Fruit fly (Drosophila melanogaster) whole organism, pupa: Measurements from ENCODE around the gene CG7166.

Experiments used
- CG10348 ChIP-seq: fragments of 200-800 bp; sonication (Bioruptor generic); IDR thresholded peaks from 2 replicates; pipeline ENCODE4 v1.3.6; 2022; ENCODE audit warnings: missing biosample characterization, missing genetic modification characterization
- CG12605 ChIP-seq: fragments of 200-800 bp; sonication (Bioruptor generic); IDR thresholded peaks from 2 replicates; pipeline ENCODE4 v1.3.6; 2022; ENCODE audit warnings: missing biosample characterization, missing genetic modification characterization
- CG14655 ChIP-seq: fragments of 200-800 bp; sonication (Bioruptor generic); optimal IDR thresholded peaks from 3 replicates; lab custom pipeline; 2017; ENCODE audit warnings: mild to moderate bottlenecking, missing biosample characterization, missing genetic modification reagents, missing genetic modification characterization
- CG8159 ChIP-seq: fragments of 200-800 bp; sonication (Bioruptor generic); optimal IDR thresholded peaks from 3 replicates; lab custom pipeline; 2018; ENCODE audit warnings: missing biosample characterization, mild to moderate bottlenecking, missing genetic modification characterization, moderate library complexity
- D1 ChIP-seq: fragments of 200-800 bp; sonication (Bioruptor generic); optimal IDR thresholded peaks from 2 replicates; lab custom pipeline; 2018; ENCODE audit warnings: missing biosample characterization, mild to moderate bottlenecking, missing genetic modification characterization, moderate library complexity
- EcR ChIP-seq: fragments of 200-800 bp; sonication (Bioruptor generic); optimal IDR thresholded peaks from 3 replicates; lab custom pipeline; 2019; ENCODE audit warnings: missing biosample characterization, missing genetic modification characterization, mild to moderate bottlenecking, moderate library complexity, missing genetic modification reagents
- Ets98B ChIP-seq: fragments of 200-800 bp; sonication (Bioruptor generic); IDR thresholded peaks from 2 replicates; pipeline ENCODE4 v1.3.6; 2022; ENCODE audit warnings: missing biosample characterization, missing genetic modification characterization
- Pif1B ChIP-seq: fragments of 200-800 bp; sonication (Bioruptor generic); optimal IDR thresholded peaks from 3 replicates; lab custom pipeline; 2016; ENCODE audit warnings: missing biosample characterization, missing genetic modification characterization
- gl ChIP-seq: fragments of 200-800 bp; sonication (Bioruptor generic); optimal IDR thresholded peaks from 2 replicates; lab custom pipeline; 2018; ENCODE audit warnings: missing biosample characterization, mild to moderate bottlenecking, missing genetic modification characterization
- rn ChIP-seq: fragments of 200-800 bp; sonication (Bioruptor generic); IDR thresholded peaks from 2 replicates; pipeline ENCODE4 v1.3.6; 2022; ENCODE audit warnings: missing biosample characterization, missing genetic modification characterization

DNA sequence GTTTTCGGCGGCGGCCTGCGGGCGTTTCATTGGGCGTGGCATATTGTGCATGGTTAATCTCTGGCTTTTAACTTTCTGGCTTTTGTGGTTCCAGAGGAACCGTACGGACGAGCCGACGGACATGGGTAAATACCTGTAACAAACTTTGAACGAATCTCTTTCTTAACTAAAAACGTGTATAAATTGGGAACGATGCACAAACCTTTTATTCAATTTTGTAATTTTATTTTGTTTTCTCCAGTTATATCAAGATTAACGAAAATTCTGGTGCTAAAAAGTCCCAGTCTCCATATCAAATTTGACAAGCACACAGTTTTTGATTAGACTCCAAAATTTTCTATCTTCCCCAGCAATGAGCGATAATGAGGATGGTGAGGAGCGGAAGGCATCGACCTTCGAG is 46.4 kb upstream of the CG7166 start, which contains the start of gene CG11249:
- no peak for TF ChIP-seq Ets98B (GFP tag; lab: Robert Waterston, UW)
- no peak for TF ChIP-seq D1 (tag; lab: Kevin White, UChicago)
- TF ChIP-seq gl (tag; lab: Kevin White, UChicago): no peak
- TF ChIP-seq CG10348: no peak
- TF ChIP-seq CG8159 (tag; lab: Kevin White, UChicago): no peak
- no peak for TF ChIP-seq CG14655 (GFP tag; lab: Kevin White, UChicago)
- TF ChIP-seq EcR (GFP tag; lab: Kevin White, UChicago): no peak
- TF ChIP-seq CG12605 (GFP tag; lab: Robert Waterston, UW): no peak
- no peak for TF ChIP-seq rn
- TF ChIP-seq Pif1B: no peak
